Fruit fly (Drosophila melanogaster) whole organism, wandering third instar larva: ENCODE measurements around the gene hdm.

Experiments used
- dmrt93B ChIP-seq: fragments of 200-800 bp; sonication (Bioruptor generic); optimal IDR thresholded peaks from 2 replicates; lab custom pipeline; 2018; ENCODE audit warnings: missing biosample characterization, mild to moderate bottlenecking, missing genetic modification characterization
- woc ChIP-seq: sonication (Bioruptor generic); optimal IDR thresholded peaks from 2 replicates; lab custom pipeline; 2016; ENCODE audit warnings: missing biosample characterization, mild to moderate bottlenecking, missing genetic modification characterization

dm6 chrX:7909069-7909389 is 10.9 kb downstream of the hdm start:
- TF ChIP-seq woc (no peak), dmrt93B (GFP tag; lab: Kevin White, UChicago) (no peak)
